Fruit fly (Drosophila melanogaster) whole organism, pupa: ENCODE results near the gene MFS10.

Experiments used
- CG12605 ChIP-seq: fragments of 200-800 bp; sonication (Bioruptor generic); IDR thresholded peaks from 2 replicates; pipeline ENCODE4 v1.3.6; 2022; ENCODE audit warnings: missing biosample characterization, missing genetic modification characterization
- CG13204 ChIP-seq: fragments of 200-800 bp; sonication (Bioruptor generic); optimal IDR thresholded peaks from 2 replicates; lab custom pipeline; 2018; ENCODE audit warnings: missing biosample characterization, mild to moderate bottlenecking, missing genetic modification characterization, moderate library complexity
- CG14655 ChIP-seq: fragments of 200-800 bp; sonication (Bioruptor generic); optimal IDR thresholded peaks from 3 replicates; lab custom pipeline; 2017; ENCODE audit warnings: mild to moderate bottlenecking, missing biosample characterization, missing genetic modification reagents, missing genetic modification characterization
- CG15710 ChIP-seq: fragments of 200-800 bp; sonication (Bioruptor generic); optimal IDR thresholded peaks from 2 replicates; lab custom pipeline; 2018; ENCODE audit warnings: missing biosample characterization, mild to moderate bottlenecking, missing genetic modification characterization, moderate library complexity
- CG17806 ChIP-seq: fragments of 200-800 bp; sonication (Bioruptor generic); optimal IDR thresholded peaks from 2 replicates; lab custom pipeline; 2018; ENCODE audit warnings: missing biosample characterization, mild to moderate bottlenecking, missing genetic modification characterization, moderate library complexity
- CG32121 ChIP-seq: fragments of 200-800 bp; sonication (Bioruptor generic); IDR thresholded peaks from 2 replicates; pipeline ENCODE4 v1.3.6; 2022; ENCODE audit warnings: missing biosample characterization, missing genetic modification characterization
- EcR ChIP-seq: fragments of 200-800 bp; sonication (Bioruptor generic); optimal IDR thresholded peaks from 3 replicates; lab custom pipeline; 2019; ENCODE audit warnings: missing biosample characterization, missing genetic modification characterization, mild to moderate bottlenecking, moderate library complexity, missing genetic modification reagents
- Pif1A ChIP-seq: fragments of 200-800 bp; sonication (Bioruptor generic); optimal IDR thresholded peaks from 3 replicates; lab custom pipeline; 2016; ENCODE audit warnings: missing biosample characterization, missing genetic modification characterization

dm6 chrX:13087333-13087828 is 41.4 kb upstream of the MFS10 start:
- TF ChIP-seq CG14655 (GFP tag; lab: Kevin White, UChicago) = no peak
- TF ChIP-seq EcR (GFP tag; lab: Kevin White, UChicago) = no peak
- no peak for TF ChIP-seq CG17806
- TF ChIP-seq CG12605 (GFP tag; lab: Robert Waterston, UW) = no peak
- TF ChIP-seq CG13204 (GFP tag; lab: Kevin White, UChicago) = no peak
- no peak for TF ChIP-seq CG15710 (tag; lab: Kevin White, UChicago)
- TF ChIP-seq Pif1A (GFP tag; lab: Kevin White, UChicago) = no peak
- TF ChIP-seq CG32121 (GFP tag; lab: Robert Waterston, UW) = no peak; the same call in 1 of the 2 replicates
